Worm (Caenorhabditis elegans): ENCODE results near the gene era-1.

era-1 gene

DNA sequence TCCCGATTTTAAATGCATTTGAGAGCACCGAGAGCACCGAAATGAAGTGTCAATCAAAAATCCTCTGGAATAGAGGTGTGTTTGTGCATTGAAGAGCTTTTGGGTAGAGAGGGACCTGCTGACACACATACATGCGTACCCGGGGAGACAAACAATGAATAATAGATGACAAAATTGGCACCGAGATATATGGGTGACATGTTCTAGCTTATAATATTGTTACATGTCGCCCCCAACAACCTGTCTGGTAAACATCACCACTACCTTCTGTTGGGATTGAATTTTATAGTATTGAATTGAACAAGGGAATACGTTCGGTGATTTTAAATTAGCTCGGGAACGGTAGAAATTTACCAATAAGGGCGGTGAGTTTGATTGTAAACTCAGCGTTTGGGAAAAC lies 19.1 kb upstream of the era-1 start:
- TF ChIP-seq unc-62 (GFP tag; optimal IDR thresholded peaks at IDR 0.05), result no peak

DNA sequence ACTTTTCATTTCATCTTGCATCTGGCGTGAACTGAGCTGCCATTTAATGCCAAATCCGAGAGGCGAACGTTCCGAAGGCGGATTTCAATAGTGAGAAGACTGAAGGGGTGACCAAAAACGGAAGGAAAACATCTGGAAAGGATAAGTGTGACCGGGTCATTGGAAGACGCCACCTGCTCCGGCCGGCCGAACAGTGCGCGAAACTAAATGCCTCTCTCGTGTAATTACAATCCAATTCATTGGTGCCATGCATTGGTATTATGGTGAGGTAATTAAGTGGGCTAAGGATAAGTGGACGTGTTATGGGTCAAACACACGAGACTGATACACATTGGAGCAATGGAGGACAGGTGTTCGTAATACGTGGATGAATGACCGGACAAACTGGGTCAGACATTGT lies 18.3 kb upstream of the era-1 start:
- no peak for TF ChIP-seq unc-62 (GFP tag; optimal IDR thresholded peaks at IDR 0.05)

DNA sequence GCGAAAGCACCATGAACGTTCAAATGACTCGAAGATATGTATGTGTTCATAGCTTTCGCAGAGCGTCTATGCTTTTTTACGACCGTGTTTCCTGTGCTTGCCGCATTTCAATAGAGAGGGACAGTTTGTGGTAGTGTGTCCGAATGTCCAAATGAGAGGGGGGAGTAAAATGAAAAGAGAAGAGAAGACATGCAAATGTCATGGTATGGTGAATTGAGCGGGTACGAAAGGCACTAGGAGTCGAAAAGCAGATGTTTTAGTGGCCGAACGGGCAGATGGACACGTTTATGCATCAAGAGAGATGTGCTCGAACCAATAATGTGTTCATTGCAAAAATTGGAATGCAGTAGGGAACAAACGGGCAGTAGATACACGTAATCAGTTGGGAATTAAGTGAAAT lies 17.4 kb upstream of the era-1 start:
- no peak for TF ChIP-seq unc-62 (GFP tag; optimal IDR thresholded peaks at IDR 0.05)

DNA sequence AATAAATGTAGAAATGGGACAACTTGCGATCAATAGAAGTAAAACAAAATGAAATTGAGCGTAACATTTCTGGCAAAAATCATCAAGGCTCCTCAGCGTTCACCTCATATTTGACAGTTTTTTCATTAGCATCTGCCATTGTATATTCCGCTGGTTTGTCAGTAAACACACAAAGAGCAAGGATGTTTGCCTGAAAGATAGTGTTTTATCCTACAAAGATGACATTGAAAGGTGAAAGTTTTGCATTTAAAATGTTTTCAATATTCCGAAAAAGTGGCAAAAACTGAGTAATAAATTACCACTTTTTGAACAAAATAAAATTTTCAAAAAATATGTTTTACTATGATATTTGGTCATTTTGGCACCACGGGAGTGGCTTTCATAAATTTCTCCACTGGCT lies 16.9 kb upstream of the era-1 start:
- no peak for TF ChIP-seq unc-62 (GFP tag; optimal IDR thresholded peaks at IDR 0.05)

DNA sequence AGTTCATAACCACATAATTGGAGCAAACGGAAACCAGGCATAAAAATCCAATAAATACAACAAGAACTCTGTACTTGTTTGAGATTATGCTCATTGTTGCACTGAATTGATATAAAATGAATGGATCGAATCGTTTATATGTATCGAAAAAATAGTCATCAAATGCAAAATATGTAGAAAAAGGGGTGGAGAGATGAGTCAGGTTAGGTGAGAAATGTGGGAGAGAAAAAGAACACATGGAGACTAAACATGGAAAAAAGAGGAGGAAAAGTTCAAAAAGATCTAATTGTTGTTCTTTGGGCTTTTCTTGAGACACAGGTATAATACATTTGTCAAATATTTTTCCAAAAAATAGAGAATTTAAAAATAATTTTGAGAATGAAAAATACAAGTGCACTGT lies 14.5 kb upstream of the era-1 start, which contains the start of gene K11G9.5:
Gene K11G9.5, minus strand, starts transcription at position 101 of the 400 bp plus-strand sequence.
- TF ChIP-seq unc-62 (GFP tag; optimal IDR thresholded peaks at IDR 0.05), result no peak

DNA sequence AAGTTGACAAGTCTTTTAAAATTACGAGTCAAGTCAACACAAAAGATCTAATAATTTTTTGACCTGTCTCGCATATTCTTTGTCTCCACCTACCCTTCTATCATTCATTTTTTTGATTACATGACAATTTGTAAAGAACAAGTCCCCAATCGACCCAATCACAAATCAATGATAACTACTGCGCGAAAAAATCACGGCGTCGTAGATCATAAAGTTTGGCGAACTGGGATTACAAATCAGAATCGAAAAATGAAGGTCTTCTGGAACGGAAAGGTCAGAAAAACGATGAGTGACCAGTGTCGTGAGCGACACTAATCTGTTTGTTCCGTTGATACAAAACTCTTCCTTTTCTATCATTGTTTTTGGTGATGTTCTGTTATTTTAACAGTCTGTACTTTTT lies 12.8 kb upstream of the era-1 start:
- no peak for TF ChIP-seq unc-62 (GFP tag; optimal IDR thresholded peaks at IDR 0.05)

DNA sequence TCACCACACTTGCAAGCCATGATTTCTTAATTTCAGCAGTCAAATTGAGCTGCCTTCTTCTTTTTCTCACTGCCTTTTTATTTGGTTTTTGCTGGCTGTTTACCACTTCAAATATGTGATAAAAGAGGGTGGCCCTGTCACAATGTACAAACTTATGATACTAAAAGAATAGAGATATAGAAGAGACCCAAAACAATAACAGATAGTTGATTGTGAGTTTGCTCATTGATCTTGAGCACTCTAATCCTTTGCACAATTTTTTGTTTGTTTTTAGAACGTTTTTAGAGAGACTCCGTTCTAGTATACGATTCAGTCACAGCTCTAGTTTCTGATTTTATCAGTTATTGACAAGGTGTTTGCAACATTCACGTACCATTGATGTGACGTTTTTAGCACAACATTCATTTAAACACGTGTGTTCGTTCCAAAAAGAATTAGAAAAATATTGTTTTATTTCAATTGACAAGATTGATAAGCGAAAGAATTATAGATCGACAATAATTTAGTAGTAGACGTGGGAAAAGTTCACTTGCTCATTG lies 11.0 kb upstream of the era-1 start, which contains the start of gene mtl-1:
Gene mtl-1, minus strand, starts transcription at position 51 of the 539 bp plus-strand sequence.
- no peak for TF ChIP-seq unc-62 (GFP tag; optimal IDR thresholded peaks at IDR 0.05)

DNA sequence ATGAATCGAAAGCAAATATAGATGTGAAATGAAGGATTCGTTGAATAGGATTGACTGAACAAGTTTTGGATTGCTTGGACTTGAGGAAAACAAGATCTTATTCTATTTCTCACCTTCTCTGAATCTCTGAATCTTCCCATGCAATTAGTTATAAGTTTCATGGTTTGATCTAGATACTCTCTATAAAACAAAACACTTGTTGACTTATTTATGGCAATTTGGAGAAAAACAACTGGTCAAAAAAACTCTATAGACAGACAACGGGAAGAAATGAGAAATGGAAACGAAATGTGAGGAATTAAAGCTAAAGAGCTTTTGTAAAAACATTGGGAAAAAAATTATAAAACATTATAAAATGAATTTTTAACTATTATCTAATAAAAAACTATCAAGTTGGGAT lies 8.2 kb upstream of the era-1 start, which contains the start of gene W02F12.8:
Gene W02F12.8, minus strand, starts transcription at position 101 of the 400 bp plus-strand sequence.
- TF ChIP-seq unc-62 (GFP tag; optimal IDR thresholded peaks at IDR 0.05), result no peak

DNA sequence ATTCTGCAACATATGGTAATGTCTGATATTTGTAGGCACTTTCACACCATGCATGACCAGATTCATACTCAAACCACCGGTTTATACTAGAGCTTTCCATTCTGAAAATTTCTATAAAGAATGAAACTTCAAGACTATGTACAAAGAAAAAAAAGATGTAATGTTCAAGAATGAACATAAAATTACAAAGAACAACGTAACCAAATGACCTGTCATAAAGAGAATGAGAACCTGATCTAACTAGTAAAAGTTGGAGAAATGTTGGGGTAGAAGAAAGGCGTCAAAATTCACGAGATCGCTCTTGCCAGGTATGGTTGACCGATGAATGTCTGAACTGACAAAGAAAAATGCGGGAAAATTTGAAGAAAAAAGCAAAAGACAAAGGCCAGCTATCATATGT lies 5.3 kb upstream of the era-1 start, which contains the start of gene W02F12.2:
Gene W02F12.2, minus strand, starts transcription at position 101 of the 400 bp plus-strand sequence.
- no peak for TF ChIP-seq unc-62 (GFP tag; optimal IDR thresholded peaks at IDR 0.05)

DNA sequence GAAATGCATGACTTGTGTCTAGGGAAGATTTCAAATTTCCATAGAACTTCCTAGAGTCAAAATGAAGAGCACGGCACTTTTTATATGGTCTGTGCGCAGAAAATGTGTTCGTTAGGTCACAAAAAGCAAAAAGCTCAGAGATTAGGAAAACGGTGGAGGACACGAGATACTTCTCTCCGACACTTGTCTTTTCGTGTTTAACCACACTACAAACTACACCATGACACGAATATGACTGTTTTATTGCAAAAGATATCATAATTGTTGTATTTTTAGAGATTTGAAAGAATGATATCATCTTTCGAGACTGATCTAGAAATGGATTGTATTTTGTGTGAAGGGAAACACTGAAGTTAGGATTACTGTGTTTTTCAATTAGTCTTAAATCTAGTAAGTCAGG lies 3.8 kb upstream of the era-1 start:
- no peak for TF ChIP-seq unc-62 (GFP tag; optimal IDR thresholded peaks at IDR 0.05)

DNA sequence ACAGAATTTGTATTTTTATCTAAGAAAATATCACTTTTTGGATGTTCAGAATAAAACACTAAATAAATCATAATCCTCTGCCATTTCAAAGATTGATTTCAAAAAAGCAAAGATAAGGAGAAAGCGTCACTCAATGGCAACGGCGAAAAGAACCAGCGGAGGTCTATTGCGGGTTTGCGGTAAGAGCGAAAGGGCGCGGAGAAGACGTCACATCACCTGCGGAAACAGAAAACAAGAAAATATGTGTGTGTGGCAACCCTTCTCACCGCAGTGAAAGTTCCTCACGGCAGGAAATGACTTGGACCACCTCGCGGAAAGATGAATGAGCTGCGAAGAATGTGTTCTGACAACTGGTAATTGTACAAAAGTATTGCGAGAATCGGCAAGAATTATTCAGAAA lies 3.0 kb upstream of the era-1 start:
- no peak for TF ChIP-seq unc-62 (GFP tag; optimal IDR thresholded peaks at IDR 0.05)

DNA sequence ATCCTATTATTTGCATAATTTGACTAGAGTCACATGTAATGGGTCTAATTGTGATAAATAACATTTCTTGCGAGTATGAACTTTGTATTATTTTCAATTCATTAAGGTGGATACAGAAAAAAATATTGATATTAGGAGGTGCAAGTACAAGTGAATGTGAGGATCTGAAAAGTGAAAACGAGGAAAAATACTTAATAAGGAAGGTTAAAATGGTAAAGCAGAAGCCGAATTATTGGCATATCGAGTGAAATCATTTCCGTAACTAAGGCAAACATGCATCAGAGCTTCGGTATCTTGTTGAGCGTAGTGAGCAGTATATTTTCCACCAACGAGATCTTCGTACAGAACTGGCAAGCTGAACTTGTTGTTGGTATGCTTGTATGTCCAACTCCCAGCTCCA lies 1.6 kb downstream of the era-1 start:
- TF ChIP-seq unc-62 (GFP tag; optimal IDR thresholded peaks at IDR 0.05), result no peak

DNA sequence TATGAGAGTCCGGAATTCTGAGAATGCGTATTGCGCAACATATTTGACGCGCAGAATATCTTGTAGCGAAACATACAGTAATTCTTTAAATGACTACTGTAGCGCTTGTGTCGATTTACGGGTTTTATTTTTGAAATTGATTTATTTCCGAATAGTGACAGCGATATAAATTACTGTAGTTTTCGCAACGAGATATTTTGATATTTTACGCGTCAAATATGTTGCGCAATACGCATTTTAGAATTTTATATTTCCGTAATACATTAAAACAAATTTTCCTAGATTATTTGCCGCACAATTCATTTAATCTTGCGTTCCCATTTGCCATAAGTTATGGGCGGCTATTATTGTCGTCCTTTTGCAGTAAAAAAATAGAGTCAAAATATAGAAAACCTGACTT lies 2.5 kb downstream of the era-1 start:
- TF ChIP-seq unc-62 (GFP tag; optimal IDR thresholded peaks at IDR 0.05), result no peak

DNA sequence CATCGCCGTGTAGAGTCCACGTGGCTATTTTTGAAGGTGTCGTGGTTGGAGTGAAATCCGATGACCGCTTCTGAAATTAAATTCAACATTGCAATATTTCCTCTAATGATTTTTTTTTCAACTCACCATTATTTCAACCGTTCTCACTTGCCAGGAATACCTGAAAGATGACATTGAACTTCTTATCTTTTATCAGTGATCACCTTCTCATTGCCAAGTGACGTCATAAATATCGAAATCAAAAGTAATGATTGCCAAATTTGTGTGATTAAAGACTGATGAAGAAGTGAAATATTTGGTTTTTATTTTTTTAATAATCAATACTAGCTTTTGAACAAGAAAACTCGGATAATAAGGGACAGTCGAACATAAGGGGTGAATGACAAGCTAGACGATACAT lies 3.9 kb downstream of the era-1 start, which contains the start of gene W02F12.4:
Gene W02F12.4, minus strand, starts transcription at position 164 of the 400 bp plus-strand sequence.
- TF ChIP-seq unc-62 (GFP tag; optimal IDR thresholded peaks at IDR 0.05), result no peak

DNA sequence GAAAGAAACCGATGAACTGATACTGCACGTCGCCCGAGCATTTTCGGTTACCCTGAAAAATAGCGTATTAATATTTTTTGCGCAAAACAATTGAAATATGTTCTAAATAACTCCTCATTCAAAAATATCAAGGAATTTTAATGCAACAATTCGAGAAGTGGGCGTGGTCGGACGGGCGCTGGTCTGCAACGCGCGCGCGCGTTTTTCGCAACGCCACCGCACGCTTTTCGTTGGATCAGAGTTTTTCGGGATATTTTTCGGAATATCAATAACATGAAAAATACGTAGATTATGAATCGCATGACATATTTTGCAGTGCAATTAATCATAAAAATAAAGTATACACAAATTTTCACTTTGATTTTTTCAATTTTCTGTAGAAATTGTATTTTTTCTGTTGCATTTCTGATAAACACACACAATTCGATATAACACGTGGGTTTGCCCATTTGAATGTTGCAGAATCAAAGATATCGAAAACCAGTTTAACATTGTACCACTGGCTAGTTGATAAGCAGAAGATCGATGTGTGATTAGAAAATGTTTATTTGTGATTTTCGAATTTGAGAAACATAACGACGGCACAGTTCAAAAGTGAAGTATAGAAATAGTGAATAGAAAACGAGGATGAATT lies 6.3 kb downstream of the era-1 start, which contains the start of gene dlst-1:
Gene dlst-1, minus strand, starts transcription at position 52 of the 634 bp plus-strand sequence.
- no peak for TF ChIP-seq unc-62 (GFP tag; optimal IDR thresholded peaks at IDR 0.05)

DNA sequence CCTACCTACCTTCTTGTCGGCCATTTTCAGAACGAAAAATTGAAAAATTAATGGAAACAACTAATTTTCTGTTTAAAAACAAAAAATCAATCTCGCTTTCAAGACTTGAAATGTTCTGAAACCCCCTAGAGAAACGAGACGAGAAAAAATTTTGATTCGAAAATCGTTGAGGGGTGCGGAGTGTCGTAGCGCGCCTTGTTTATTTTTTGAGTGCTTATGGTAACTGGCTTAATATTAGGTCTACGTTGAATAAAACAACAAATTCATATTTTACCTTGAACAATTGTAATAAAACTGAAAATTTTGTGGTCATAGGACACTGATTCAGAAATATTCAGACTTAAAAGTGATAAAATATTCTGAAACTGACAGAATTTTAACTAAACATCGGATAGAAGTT lies 7.6 kb downstream of the era-1 start, which contains the start of gene sna-1:
Gene sna-1, minus strand, starts transcription at position 218 of the 400 bp plus-strand sequence.
- no peak for TF ChIP-seq unc-62 (GFP tag; optimal IDR thresholded peaks at IDR 0.05)

DNA sequence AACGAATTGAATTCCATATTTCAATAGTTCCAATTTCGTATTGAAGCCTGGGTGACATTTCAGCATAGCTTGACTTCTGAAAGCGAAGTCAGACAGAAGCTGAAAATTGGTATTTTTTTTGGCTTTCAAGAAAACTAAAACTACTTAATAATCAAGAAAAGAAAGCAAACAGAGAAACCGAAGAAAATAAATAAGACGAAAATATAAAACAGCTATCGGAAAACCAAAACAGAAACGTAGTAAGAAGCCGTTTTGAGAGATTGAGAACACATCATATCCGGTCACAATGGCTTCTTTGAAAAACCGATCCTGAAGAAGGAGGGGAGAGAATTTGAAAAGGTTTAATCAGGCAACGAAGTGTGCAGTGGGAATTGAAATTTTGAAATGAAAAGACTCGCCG lies 15.4 kb downstream of the era-1 start, which contains the start of gene srg-30:
Gene srg-30, minus strand, starts transcription at position 101 of the 400 bp plus-strand sequence.
- TF ChIP-seq unc-62 (GFP tag; optimal IDR thresholded peaks at IDR 0.05), result no peak
